Worm (Caenorhabditis elegans) whole organism, L1 larva: ENCODE results near the gene T28A11.17.

Experiments
- blmp-1 ChIP-seq: fragments of 150-350 bp; optimal IDR thresholded peaks from 2 replicates; lab custom pipeline; 2014; ENCODE audit warnings: missing biosample characterization, missing genetic modification characterization
- ceh-82 ChIP-seq, 3 experiments: fragments of 150-350 bp in 1 of 3; sonication (generic microtip) in 2 of 3; optimal IDR thresholded peaks; 2 replicates each; lab custom pipeline; 2014 to 2017; ENCODE audit warnings: missing biosample characterization in 3 of 3, missing genetic modification characterization in 3 of 3
- elt-2 ChIP-seq: sonication (generic microtip); optimal IDR thresholded peaks from 2 replicates; lab custom pipeline; 2016; ENCODE audit warnings: missing genetic modification characterization, mild to moderate bottlenecking, inconsistent platforms, missing compliant biosample characterization, missing genetic modification reagents
- fkh-10 ChIP-seq: sonication (generic microtip); optimal IDR thresholded peaks from 2 replicates; lab custom pipeline; 2017; ENCODE audit warnings: missing biosample characterization, missing genetic modification reagents, missing genetic modification characterization
- fkh-4 ChIP-seq: sonication (generic microtip); optimal IDR thresholded peaks from 2 replicates; lab custom pipeline; 2016; ENCODE audit warnings: missing compliant biosample characterization, missing genetic modification characterization, borderline replicate concordance
- jun-1 ChIP-seq: fragments of 150-350 bp; optimal IDR thresholded peaks from 2 replicates; lab custom pipeline; 2014; ENCODE audit warnings: missing biosample characterization, missing genetic modification reagents, missing genetic modification characterization
- lin-39 ChIP-seq: fragments of 150-350 bp; optimal IDR thresholded peaks from 2 replicates; lab custom pipeline; 2014; ENCODE audit warnings: missing biosample characterization, missing genetic modification reagents, missing genetic modification characterization
- nhr-11 ChIP-seq: fragments of 150-350 bp; optimal IDR thresholded peaks from 2 replicates; lab custom pipeline; 2014; ENCODE audit warnings: missing biosample characterization, missing genetic modification characterization
- nhr-28 ChIP-seq: fragments of 150-350 bp; optimal IDR thresholded peaks from 2 replicates; lab custom pipeline; 2014; ENCODE audit warnings: missing biosample characterization, missing genetic modification characterization
- snpc-4 ChIP-seq: fragments of 150-350 bp; optimal IDR thresholded peaks from 2 replicates; lab custom pipeline; 2014; ENCODE audit warnings: missing biosample characterization, missing genetic modification characterization
- zag-1 ChIP-seq: fragments of 150-350 bp; optimal IDR thresholded peaks from 2 replicates; lab custom pipeline; 2014; ENCODE audit warnings: missing biosample characterization, missing genetic modification characterization
- ztf-11 ChIP-seq, 2 experiments: sonication (generic microtip); optimal IDR thresholded peaks; 2 replicates each; lab custom pipeline; 2016 to 2017; ENCODE audit warnings: missing genetic modification characterization in 2 of 2, missing biosample characterization in 1 of 2, missing compliant biosample characterization in 1 of 2
- ztf-4 ChIP-seq: fragments of 150-350 bp; optimal IDR thresholded peaks from 2 replicates; lab custom pipeline; 2014; ENCODE audit warnings: missing biosample characterization, missing genetic modification characterization

ce11 chrV:3230597-3230996 is 35.5 kb downstream of the T28A11.17 start, which contains the start of gene K08D9.10:
- TF ChIP-seq ztf-4 (no peak), fkh-10 (GFP tag; lab: Kevin White, UChicago) (no peak), ceh-82 (tag; optimal IDR thresholded peaks at IDR 0.05; lab: Kevin White, UChicago) (no peak), nhr-11 (tag; lab: Kevin White, UChicago) (no peak), nhr-28 (tag; lab: Kevin White, UChicago) (no peak), fkh-4 (tag; lab: Kevin White, UChicago) (no peak), zag-1 (tag; lab: Kevin White, UChicago) (no peak), elt-2 (tag; lab: Kevin White, UChicago) (no peak), lin-39 (tag; lab: Kevin White, UChicago) (no peak), blmp-1 (tag; lab: Kevin White, UChicago) (no peak), snpc-4 (tag; lab: Kevin White, UChicago) (no peak), ztf-11 (tag; optimal IDR thresholded peaks at IDR 0.05; lab: Kevin White, UChicago) (no peak), jun-1 (tag; lab: Kevin White, UChicago) (no peak)
